Worm (Caenorhabditis elegans) whole organism, L3 larva: Measurements from ENCODE around the gene H01G02.3.

Source experiments
- R02D3.7 ChIP-seq: fragments of 150-350 bp; optimal IDR thresholded peaks from 2 replicates; lab custom pipeline; 2014; ENCODE audit warnings: missing biosample characterization, missing genetic modification characterization
- ZK546.5 ChIP-seq: sonication (generic microtip); optimal IDR thresholded peaks from 2 replicates; lab custom pipeline; 2017; ENCODE audit warnings: missing biosample characterization, missing genetic modification characterization
- aly-2 ChIP-seq: fragments of 150-350 bp; optimal IDR thresholded peaks from 2 replicates; lab custom pipeline; 2014; ENCODE audit warnings: missing biosample characterization, missing genetic modification characterization
- ama-1 ChIP-seq: fragments of 150-350 bp; optimal IDR thresholded peaks from 2 replicates; lab custom pipeline; 2018
- ceh-16 ChIP-seq: sonication (generic microtip); optimal IDR thresholded peaks from 2 replicates; lab custom pipeline; 2017; ENCODE audit warnings: missing biosample characterization, missing genetic modification characterization
- ceh-28 ChIP-seq: fragments of 150-350 bp; optimal IDR thresholded peaks from 2 replicates; lab custom pipeline; 2014; ENCODE audit warnings: missing biosample characterization, missing genetic modification reagents, missing genetic modification characterization
- ceh-82 ChIP-seq: fragments of 150-350 bp; optimal IDR thresholded peaks from 2 replicates; lab custom pipeline; 2014; ENCODE audit warnings: missing biosample characterization, missing genetic modification characterization
- ceh-9 ChIP-seq: sonication (generic microtip); optimal IDR thresholded peaks from 2 replicates; lab custom pipeline; 2018; ENCODE audit warnings: missing biosample characterization, missing genetic modification characterization
- daf-12 ChIP-seq: fragments of 150-350 bp; optimal IDR thresholded peaks from 2 replicates; lab custom pipeline; 2014; ENCODE audit warnings: missing biosample characterization, missing genetic modification reagents, missing genetic modification characterization
- egl-27 ChIP-seq: sonication (generic microtip); optimal IDR thresholded peaks from 4 replicates; lab custom pipeline; 2017; ENCODE audit warnings: missing biosample characterization, missing genetic modification reagents, missing genetic modification characterization
- egl-5 ChIP-seq: fragments of 150-350 bp; optimal IDR thresholded peaks from 2 replicates; lab custom pipeline; 2017; ENCODE audit warnings: missing biosample characterization, missing genetic modification reagents, missing genetic modification characterization, inconsistent platforms
- elt-2 ChIP-seq: sonication (generic microtip); optimal IDR thresholded peaks from 2 replicates; lab custom pipeline; 2016; ENCODE audit warnings: missing genetic modification reagents, mild to moderate bottlenecking, missing genetic modification characterization, missing compliant biosample characterization
- elt-3 ChIP-seq, 3 experiments: fragments of 150-350 bp in 1 of 3; sonication (generic microtip) in 2 of 3; optimal IDR thresholded peaks; 2 replicates in 2 of 3; 4 replicates in 1 of 3; lab custom pipeline; 2014 to 2017; ENCODE audit warnings: missing biosample characterization in 3 of 3, missing genetic modification characterization in 3 of 3
- fkh-2 ChIP-seq: fragments of 150-350 bp; optimal IDR thresholded peaks from 2 replicates; lab custom pipeline; 2014; ENCODE audit warnings: missing biosample characterization, missing genetic modification reagents, missing genetic modification characterization
- fos-1 ChIP-seq: fragments of 150-350 bp; optimal IDR thresholded peaks from 2 replicates; lab custom pipeline; 2014; ENCODE audit warnings: missing biosample characterization, missing genetic modification characterization
- hmg-11 ChIP-seq: sonication (generic microtip); optimal IDR thresholded peaks from 2 replicates; lab custom pipeline; 2016; ENCODE audit warnings: missing genetic modification characterization, missing compliant biosample characterization
- lin-15B ChIP-seq: fragments of 150-350 bp; optimal IDR thresholded peaks from 2 replicates; lab custom pipeline; 2014; ENCODE audit warnings: missing biosample characterization, missing genetic modification characterization
- lin-39 ChIP-seq: fragments of 150-350 bp; optimal IDR thresholded peaks from 2 replicates; lab custom pipeline; 2018; ENCODE audit warnings: missing biosample characterization, missing genetic modification reagents, missing genetic modification characterization
- lsy-12 ChIP-seq: sonication (generic microtip); optimal IDR thresholded peaks from 2 replicates; lab custom pipeline; 2016; ENCODE audit warnings: mild to moderate bottlenecking, missing genetic modification characterization, missing compliant biosample characterization
- mml-1 ChIP-seq: fragments of 150-350 bp; sonication (generic microtip); optimal IDR thresholded peaks from 3 replicates; lab custom pipeline; 2014; ENCODE audit warnings: missing biosample characterization, missing genetic modification characterization
- nfya-1 ChIP-seq: sonication (generic microtip); optimal IDR thresholded peaks from 2 replicates; lab custom pipeline; 2017; ENCODE audit warnings: missing genetic modification characterization, mild to moderate bottlenecking, missing compliant biosample characterization, antibody characterized with exemption, moderate library complexity; ENCODE audit not compliant: insufficient read depth
- nhr-12 ChIP-seq: fragments of 150-350 bp; optimal IDR thresholded peaks from 2 replicates; lab custom pipeline; 2014; ENCODE audit warnings: missing biosample characterization, missing genetic modification characterization
- nhr-25 ChIP-seq: sonication (generic microtip); optimal IDR thresholded peaks from 2 replicates; lab custom pipeline; 2017; ENCODE audit warnings: missing biosample characterization, missing genetic modification characterization
- nhr-67 ChIP-seq: fragments of 150-350 bp; optimal IDR thresholded peaks from 2 replicates; lab custom pipeline; 2014; ENCODE audit warnings: missing biosample characterization, missing genetic modification characterization
- nhr-77 ChIP-seq: fragments of 150-350 bp; optimal IDR thresholded peaks from 2 replicates; lab custom pipeline; 2014; ENCODE audit warnings: missing biosample characterization, missing genetic modification characterization
- pha-4 ChIP-seq: fragments of 150-350 bp; optimal IDR thresholded peaks from 2 replicates; lab custom pipeline; 2014; ENCODE audit warnings: missing biosample characterization, missing genetic modification reagents, missing genetic modification characterization
- pqm-1 ChIP-seq: fragments of 150-350 bp; optimal IDR thresholded peaks from 2 replicates; lab custom pipeline; 2017; ENCODE audit warnings: missing biosample characterization, missing genetic modification characterization, inconsistent platforms
- sea-2 ChIP-seq: fragments of 150-350 bp; sonication (generic microtip); optimal IDR thresholded peaks from 4 replicates; lab custom pipeline; 2014; ENCODE audit warnings: missing biosample characterization, missing genetic modification reagents, missing genetic modification characterization
- snpc-4 ChIP-seq: fragments of 150-350 bp; optimal IDR thresholded peaks from 2 replicates; lab custom pipeline; 2014; ENCODE audit warnings: missing biosample characterization, missing genetic modification characterization
- tbx-2 ChIP-seq: sonication (generic microtip); optimal IDR thresholded peaks from 2 replicates; lab custom pipeline; 2016; ENCODE audit warnings: mild to moderate bottlenecking, missing genetic modification characterization, missing compliant biosample characterization
- unc-39 ChIP-seq: sonication (generic microtip); optimal IDR thresholded peaks from 4 replicates; lab custom pipeline; 2017; ENCODE audit warnings: missing biosample characterization, missing genetic modification characterization
- unc-62 ChIP-seq: fragments of 150-350 bp; sonication (generic microtip); optimal IDR thresholded peaks from 4 replicates; lab custom pipeline; 2014; ENCODE audit warnings: missing biosample characterization, missing genetic modification reagents, missing genetic modification characterization

H01G02.3 gene

ce11 chrIV:11754328-11754727 is 38.1 kb downstream of the H01G02.3 start, which contains the start of gene scl-18:
TSS of gene scl-18 (minus strand) at chrIV:11754428.
- no peak for TF ChIP-seq nhr-12 (tag; lab: Kevin White, UChicago)

ce11 chrIV:11748852-11749251 is 43.5 kb downstream of the H01G02.3 start, which contains the start of gene T12A7.6:
TSS of gene T12A7.6 (plus strand) at chrIV:11749220.
- no peak for TF ChIP-seq pqm-1
- TF ChIP-seq nhr-25 (tag; lab: Kevin White, UChicago): no peak
- no peak for TF ChIP-seq nhr-77 (tag; lab: Kevin White, UChicago)
- TF ChIP-seq lin-39 (tag; lab: Kevin White, UChicago): no peak
- no peak for TF ChIP-seq ceh-82 (tag; lab: Kevin White, UChicago)
- TF ChIP-seq nhr-67 (tag; lab: Kevin White, UChicago): no peak
- no peak for TF ChIP-seq R02D3.7 (tag; lab: Kevin White, UChicago)
- no peak for TF ChIP-seq ama-1
- no peak for TF ChIP-seq ZK546.5 (tag; lab: Kevin White, UChicago)
- no peak for TF ChIP-seq tbx-2 (tag; lab: Kevin White, UChicago)
- no peak for TF ChIP-seq sea-2 (GFP tag; lab: Kevin White, UChicago)
- no peak for TF ChIP-seq fkh-2 (tag; lab: Kevin White, UChicago)
- TF ChIP-seq egl-27 (tag; lab: Kevin White, UChicago): no peak
- no peak for TF ChIP-seq ceh-16 (tag; lab: Kevin White, UChicago)
- no peak for TF ChIP-seq ceh-28 (tag; lab: Kevin White, UChicago)
- TF ChIP-seq egl-5 (tag; lab: Kevin White, UChicago): no peak
- TF ChIP-seq lin-15B: no peak
- TF ChIP-seq aly-2: no peak
- TF ChIP-seq daf-12: no peak

ce11 chrIV:11745340-11745739 is 47.1 kb downstream of the H01G02.3 start, which contains the start of gene gem-4:
TSS of gene gem-4 (plus strand) at chrIV:11745640.
- TF ChIP-seq pha-4: peak; percentile 28
- TF ChIP-seq nhr-25 (tag; lab: Kevin White, UChicago): no peak
- TF ChIP-seq elt-2 (tag; lab: Kevin White, UChicago): peak; percentile 9

- TF ChIP-seq snpc-4: peak; percentile 22
- TF ChIP-seq tbx-2 (tag; lab: Kevin White, UChicago): no peak
- TF ChIP-seq ceh-16 (tag; lab: Kevin White, UChicago): no peak
- TF ChIP-seq hmg-11 (tag; lab: Kevin White, UChicago): no peak
- TF ChIP-seq nfya-1 (tag; lab: Kevin White, UChicago): peak; percentile 32
- peak; percentile 7 for TF ChIP-seq fkh-2 (tag; lab: Kevin White, UChicago)
- no peak for TF ChIP-seq ceh-28 (tag; lab: Kevin White, UChicago)
These were observed 48.1 kb downstream of the H01G02.3 start for ce11 chrIV:11744287-11744686.

- no peak for TF ChIP-seq unc-62
- TF ChIP-seq nfya-1 (tag; lab: Kevin White, UChicago): no peak
- TF ChIP-seq aly-2: no peak
- TF ChIP-seq elt-3 (tag; optimal IDR thresholded peaks at IDR 0.05; lab: Kevin White, UChicago): no peak
- no peak for TF ChIP-seq nhr-67 (tag; lab: Kevin White, UChicago)
- no peak for TF ChIP-seq ceh-9 (tag; lab: Kevin White, UChicago)
- TF ChIP-seq, all 47 proteins: peak for 0
These were observed 48.6 kb downstream of the H01G02.3 start for ce11 chrIV:11743813-11744212.

- TF ChIP-seq elt-2 (tag; lab: Kevin White, UChicago) (no peak), elt-3 (tag; optimal IDR thresholded peaks at IDR 0.05; lab: Kevin White, UChicago) (no peak), nhr-77 (tag; lab: Kevin White, UChicago) (no peak), egl-27 (tag; lab: Kevin White, UChicago) (no peak), nhr-25 (tag; lab: Kevin White, UChicago) (no peak), lin-15B (no peak), lsy-12 (tag; lab: Kevin White, UChicago) (no peak), mml-1 (tag; lab: Kevin White, UChicago) (no peak), unc-62 (no peak), nhr-67 (tag; lab: Kevin White, UChicago) (no peak), fos-1 (tag; lab: Kevin White, UChicago) (no peak), aly-2 (no peak), ceh-28 (tag; lab: Kevin White, UChicago) (no peak), ceh-9 (tag; lab: Kevin White, UChicago) (no peak), unc-39 (tag; lab: Kevin White, UChicago) (no peak), nfya-1 (tag; lab: Kevin White, UChicago) (no peak)
These were observed 50.0 kb downstream of the H01G02.3 start, which contains the start of gene K01A6.5 for ce11 chrIV:11742406-11742805. TSS of gene K01A6.5 (plus strand) at chrIV:11742706.
